Fruit fly (Drosophila melanogaster): ENCODE results near the gene Irp-1A.

dm6 chr3R:22769567-22769966, 45.2 kb upstream of the Irp-1A start, which contains the start of gene CG43092:
- no peak for TF ChIP-seq h (optimal IDR thresholded peaks at IDR 0.05)
- TF ChIP-seq insv (optimal IDR thresholded peaks at IDR 0.05) = no peak
- no peak for TF ChIP-seq ttk (optimal IDR thresholded peaks at IDR 0.05)
- TF ChIP-seq Myc (optimal IDR thresholded peaks at IDR 0.05) = no peak
- no peak for TF ChIP-seq psq (optimal IDR thresholded peaks at IDR 0.05)
